Worm (Caenorhabditis elegans): ENCODE data around the gene clec-252.

ce11 chrV:18782747-18783146 is 34.1 kb upstream of the clec-252 start:
- no peak for TF ChIP-seq nhr-237 (tag; optimal IDR thresholded peaks at IDR 0.05)
- TF ChIP-seq zag-1 (tag; optimal IDR thresholded peaks at IDR 0.05): no peak
- TF ChIP-seq lsy-2 (tag; optimal IDR thresholded peaks at IDR 0.05): no peak
